Worm (Caenorhabditis elegans) whole organism, L4/young adult: ENCODE measurements around the gene prx-14.

Experiments used
- W03F9.2 ChIP-seq: fragments of 150-350 bp; optimal IDR thresholded peaks from 2 replicates; lab custom pipeline; 2014; ENCODE audit warnings: missing biosample characterization, missing genetic modification characterization
- dao-5 ChIP-seq: sonication (generic microtip); optimal IDR thresholded peaks from 2 replicates; lab custom pipeline; 2016; ENCODE audit warnings: missing genotype, missing genetic modification characterization, moderate library complexity, missing compliant biosample characterization
- him-1 ChIP-seq: sonication (generic microtip); optimal IDR thresholded peaks from 2 replicates; lab custom pipeline; 2016; ENCODE audit warnings: missing genotype, missing genetic modification reagents, missing genetic modification characterization, missing compliant biosample characterization

- TF ChIP-seq dao-5 (no peak), him-1 (tag; lab: Kevin White, UChicago) (no peak), W03F9.2 (tag; lab: Kevin White, UChicago) (no peak)
These were observed 46.1 kb downstream of the prx-14 start for ce11 chrIV:11229013-11229412.
